Fruit fly (Drosophila melanogaster): ENCODE results near the gene CG32533.

DNA sequence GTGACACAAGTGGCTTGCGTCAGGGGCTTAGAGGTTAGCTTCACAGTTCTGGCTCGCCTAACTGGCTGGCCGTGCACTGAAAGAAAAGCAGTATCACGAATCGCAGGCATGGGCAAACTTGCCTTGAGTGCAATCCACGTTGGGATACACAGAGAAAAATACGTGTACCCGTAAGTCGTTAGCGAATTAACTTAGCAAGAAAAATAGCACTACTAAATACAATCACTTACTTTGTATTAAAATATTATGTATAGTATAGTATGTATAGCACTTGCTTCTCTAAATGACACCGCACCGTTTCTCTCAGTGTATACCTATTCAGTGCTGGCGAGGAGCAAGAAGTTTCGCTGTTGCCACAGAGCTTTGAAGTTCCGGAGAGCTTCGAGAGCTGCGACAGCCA lies 26.1 kb downstream of the CG32533 start:
- TF ChIP-seq achi (GFP tag; optimal IDR thresholded peaks at IDR 0.05) (peak; percentile 22), CG34406 (GFP tag; optimal IDR thresholded peaks at IDR 0.05) (no peak), CG6808 (GFP tag; optimal IDR thresholded peaks at IDR 0.05) (peak; percentile 22)

Measured in whole organism, prepupa.